Worm (Caenorhabditis elegans) whole organism, L2 larva: Measurements from ENCODE around the gene R53.5.

Experiments
- F13H6.1 ChIP-seq: sonication (generic microtip); optimal IDR thresholded peaks from 2 replicates; lab custom pipeline; 2016; ENCODE audit warnings: missing genetic modification characterization, missing compliant biosample characterization
- R02D3.7 ChIP-seq: fragments of 150-350 bp; optimal IDR thresholded peaks from 2 replicates; lab custom pipeline; 2014; ENCODE audit warnings: missing biosample characterization, missing genetic modification characterization
- Y55F3AM.14 ChIP-seq: fragments of 200-800 bp; sonication (Bioruptor generic); optimal IDR thresholded peaks from 2 replicates; lab custom pipeline; 2018; ENCODE audit warnings: mild to moderate bottlenecking, missing genetic modification characterization, missing compliant biosample characterization
- ZK546.5 ChIP-seq: sonication (generic microtip); optimal IDR thresholded peaks from 2 replicates; lab custom pipeline; 2017; ENCODE audit warnings: missing biosample characterization, missing genetic modification characterization
- alr-1 ChIP-seq: fragments of 150-350 bp; optimal IDR thresholded peaks from 2 replicates; lab custom pipeline; 2014; ENCODE audit warnings: missing biosample characterization, missing genetic modification characterization
- aly-2 ChIP-seq: fragments of 150-350 bp; optimal IDR thresholded peaks from 2 replicates; lab custom pipeline; 2014; ENCODE audit warnings: missing biosample characterization, missing genetic modification characterization
- blmp-1 ChIP-seq: sonication (generic microtip); optimal IDR thresholded peaks from 2 replicates; lab custom pipeline; 2017; ENCODE audit warnings: missing genetic modification characterization, mild to moderate bottlenecking, missing compliant biosample characterization, antibody characterized with exemption, moderate library complexity; ENCODE audit not compliant: insufficient read depth
- ceh-82 ChIP-seq: fragments of 150-350 bp; optimal IDR thresholded peaks from 2 replicates; lab custom pipeline; 2014; ENCODE audit warnings: missing biosample characterization, missing genetic modification characterization
- crh-2 ChIP-seq: sonication (generic microtip); optimal IDR thresholded peaks from 2 replicates; lab custom pipeline; 2017; ENCODE audit warnings: missing biosample characterization, missing genetic modification characterization
- dmd-4 ChIP-seq: sonication (generic microtip); optimal IDR thresholded peaks from 2 replicates; lab custom pipeline; 2017; ENCODE audit warnings: missing biosample characterization, missing genetic modification characterization
- egl-27 ChIP-seq: sonication (generic microtip); optimal IDR thresholded peaks from 3 replicates; lab custom pipeline; 2017; ENCODE audit warnings: missing biosample characterization, missing genetic modification reagents, missing genetic modification characterization
- elt-1 ChIP-seq: fragments of 150-350 bp; optimal IDR thresholded peaks from 2 replicates; lab custom pipeline; 2014; ENCODE audit warnings: missing biosample characterization, missing genetic modification characterization
- elt-3 ChIP-seq: sonication (generic microtip); optimal IDR thresholded peaks from 2 replicates; lab custom pipeline; 2017; ENCODE audit warnings: missing biosample characterization, missing genetic modification characterization
- fos-1 ChIP-seq: fragments of 150-350 bp; optimal IDR thresholded peaks from 2 replicates; lab custom pipeline; 2014; ENCODE audit warnings: missing biosample characterization, missing genetic modification characterization
- gmeb-1 ChIP-seq: fragments of 150-350 bp; optimal IDR thresholded peaks from 2 replicates; lab custom pipeline; 2014; ENCODE audit warnings: missing biosample characterization, missing genetic modification characterization
- lin-13 ChIP-seq: fragments of 150-350 bp; optimal IDR thresholded peaks from 2 replicates; lab custom pipeline; 2014; ENCODE audit warnings: missing biosample characterization, missing genetic modification reagents, missing genetic modification characterization
- lin-39 ChIP-seq: fragments of 150-350 bp; optimal IDR thresholded peaks from 2 replicates; lab custom pipeline; 2014; ENCODE audit warnings: missing biosample characterization, missing genetic modification reagents, missing genetic modification characterization
- lsy-2 ChIP-seq, 2 experiments: fragments of 150-350 bp in 1 of 2; sonication (generic microtip) in 1 of 2; optimal IDR thresholded peaks; 2 replicates each; lab custom pipeline; 2014 to 2017; ENCODE audit warnings: missing biosample characterization in 2 of 2, missing genetic modification characterization in 2 of 2
- mab-5 ChIP-seq: fragments of 150-350 bp; optimal IDR thresholded peaks from 2 replicates; lab custom pipeline; 2014; ENCODE audit warnings: missing biosample characterization, missing genetic modification characterization
- mbf-1 ChIP-seq: sonication (generic microtip); optimal IDR thresholded peaks from 2 replicates; lab custom pipeline; 2017; ENCODE audit warnings: missing biosample characterization, missing genetic modification characterization
- mdl-1 ChIP-seq, 2 experiments: fragments of 150-350 bp in 1 of 2; sonication (generic microtip) in 1 of 2; optimal IDR thresholded peaks; 2 replicates each; lab custom pipeline; 2017; ENCODE audit warnings: missing biosample characterization in 2 of 2, missing genetic modification characterization in 2 of 2
- nhr-10 ChIP-seq: sonication (generic microtip); optimal IDR thresholded peaks from 2 replicates; lab custom pipeline; 2017; ENCODE audit warnings: missing biosample characterization, missing genetic modification characterization
- nhr-11 ChIP-seq: fragments of 150-350 bp; optimal IDR thresholded peaks from 2 replicates; lab custom pipeline; 2014; ENCODE audit warnings: missing biosample characterization, missing genetic modification characterization
- nhr-12 ChIP-seq: fragments of 150-350 bp; optimal IDR thresholded peaks from 2 replicates; lab custom pipeline; 2014; ENCODE audit warnings: missing biosample characterization, missing genetic modification characterization
- nhr-129 ChIP-seq: fragments of 150-350 bp; optimal IDR thresholded peaks from 2 replicates; lab custom pipeline; 2014; ENCODE audit warnings: missing biosample characterization, missing genetic modification characterization
- nhr-23 ChIP-seq: fragments of 150-350 bp; optimal IDR thresholded peaks from 2 replicates; lab custom pipeline; 2014; ENCODE audit warnings: missing biosample characterization, missing genetic modification reagents, missing genetic modification characterization
- nhr-237 ChIP-seq: fragments of 150-350 bp; optimal IDR thresholded peaks from 2 replicates; lab custom pipeline; 2014; ENCODE audit warnings: missing biosample characterization, missing genetic modification characterization
- nhr-25 ChIP-seq: fragments of 150-350 bp; sonication (generic microtip); optimal IDR thresholded peaks from 3 replicates; lab custom pipeline; 2014; ENCODE audit warnings: missing biosample characterization, missing genetic modification characterization
- nhr-6 ChIP-seq: fragments of 150-350 bp; optimal IDR thresholded peaks from 2 replicates; lab custom pipeline; 2014; ENCODE audit warnings: missing biosample characterization, missing genetic modification characterization
- peb-1 ChIP-seq: fragments of 150-350 bp; optimal IDR thresholded peaks from 2 replicates; lab custom pipeline; 2014; ENCODE audit warnings: missing biosample characterization, missing genetic modification characterization
- sem-4 ChIP-seq: fragments of 150-350 bp; optimal IDR thresholded peaks from 2 replicates; lab custom pipeline; 2014; ENCODE audit warnings: missing biosample characterization, missing genetic modification reagents, missing genetic modification characterization
- skn-1 ChIP-seq: sonication (generic microtip); optimal IDR thresholded peaks from 2 replicates; lab custom pipeline; 2017; ENCODE audit warnings: missing biosample characterization, missing genetic modification characterization
- sma-3 ChIP-seq: sonication (generic microtip); optimal IDR thresholded peaks from 2 replicates; lab custom pipeline; 2016; ENCODE audit warnings: missing genetic modification reagents, missing genetic modification characterization, missing compliant biosample characterization
- sma-9 ChIP-seq, 2 experiments: fragments of 150-350 bp in 1 of 2; sonication (generic microtip) in 1 of 2; optimal IDR thresholded peaks; 2 replicates each; lab custom pipeline; 2014 to 2016; ENCODE audit warnings: missing genetic modification characterization in 2 of 2, mild to moderate bottlenecking in 1 of 2, missing biosample characterization in 1 of 2, missing compliant biosample characterization in 1 of 2, missing genetic modification reagents in 1 of 2, moderate library complexity in 1 of 2
- unc-39 ChIP-seq: fragments of 150-350 bp; optimal IDR thresholded peaks from 2 replicates; lab custom pipeline; 2014; ENCODE audit warnings: missing biosample characterization, missing genetic modification characterization
- unc-55 ChIP-seq: fragments of 150-350 bp; sonication (generic microtip); optimal IDR thresholded peaks from 3 replicates; lab custom pipeline; 2014; ENCODE audit warnings: missing biosample characterization, missing genetic modification reagents, missing genetic modification characterization
- unc-62 ChIP-seq: fragments of 150-350 bp; optimal IDR thresholded peaks from 2 replicates; lab custom pipeline; 2014; ENCODE audit warnings: missing biosample characterization, missing genetic modification reagents, missing genetic modification characterization
- zag-1 ChIP-seq: fragments of 150-350 bp; optimal IDR thresholded peaks from 2 replicates; lab custom pipeline; 2014; ENCODE audit warnings: missing biosample characterization, missing genetic modification characterization
- ztf-11 ChIP-seq: sonication (generic microtip); optimal IDR thresholded peaks from 2 replicates; lab custom pipeline; 2017; ENCODE audit warnings: missing biosample characterization, missing genetic modification characterization
- ztf-4 ChIP-seq: fragments of 150-350 bp; optimal IDR thresholded peaks from 2 replicates; lab custom pipeline; 2014; ENCODE audit warnings: missing biosample characterization, missing genetic modification characterization

R53.5 gene

DNA sequence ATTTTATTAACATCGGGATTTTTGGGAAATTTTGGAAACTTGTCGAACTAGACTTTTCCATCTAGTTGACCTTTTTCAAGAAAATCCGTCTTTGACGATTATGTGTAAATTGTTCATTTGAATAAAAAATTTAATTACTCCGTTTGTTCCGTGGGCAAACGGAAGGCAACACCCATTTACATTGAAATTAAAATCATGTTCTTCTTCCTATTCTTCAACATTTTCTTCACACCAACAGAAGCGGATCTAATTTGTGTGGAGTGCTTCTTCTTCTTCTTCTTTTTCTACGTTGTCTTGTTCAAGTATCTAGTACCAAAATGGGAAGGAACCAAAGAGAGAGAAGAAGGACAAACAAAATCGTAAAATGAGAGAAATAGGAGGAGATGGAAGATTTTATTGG lies 12.1 kb upstream of the R53.5 start:
- TF ChIP-seq unc-62 (GFP tag; lab: Kevin White, UChicago) = no peak
- TF ChIP-seq lin-13 (GFP tag; lab: Kevin White, UChicago) = no peak
- no peak for TF ChIP-seq elt-3
- TF ChIP-seq unc-55 (GFP tag; lab: Kevin White, UChicago) = no peak
- TF ChIP-seq fos-1 = no peak
- no peak for TF ChIP-seq unc-39 (tag; lab: Kevin White, UChicago)
- TF ChIP-seq elt-1 (tag; lab: Kevin White, UChicago) = no peak

- no peak for TF ChIP-seq lin-39 (tag; lab: Kevin White, UChicago)
- TF ChIP-seq nhr-12 = no peak
- TF ChIP-seq nhr-6 = no peak
- no peak for TF ChIP-seq peb-1 (tag; lab: Kevin White, UChicago)
- TF ChIP-seq ZK546.5 (tag; lab: Kevin White, UChicago) = no peak
- TF ChIP-seq nhr-237 (tag; lab: Kevin White, UChicago) = no peak
- TF ChIP-seq nhr-129 (tag; lab: Kevin White, UChicago) = no peak
- no peak for TF ChIP-seq sem-4
- no peak for TF ChIP-seq nhr-10
- no peak for TF ChIP-seq crh-2 (tag; lab: Kevin White, UChicago)
- TF ChIP-seq Y55F3AM.14 (GFP tag; lab: Kevin White, UChicago) = no peak
- TF ChIP-seq unc-39 (tag; lab: Kevin White, UChicago) = no peak
- TF ChIP-seq elt-3 = no peak
- TF ChIP-seq ceh-82 (tag; lab: Kevin White, UChicago) = no peak
- no peak for TF ChIP-seq nhr-11 (tag; lab: Kevin White, UChicago)
- TF ChIP-seq egl-27 (tag; lab: Kevin White, UChicago) = no peak
- TF ChIP-seq skn-1 (tag; lab: Kevin White, UChicago) = no peak
These were observed 11.5 kb upstream of the R53.5 start, which contains the start of gene sdz-38 for ce11 chrII:9981760-9982159. Gene sdz-38 (minus strand): TSS chrII:9981860.

ce11 chrII:9980077-9980631 lies 9.9 kb upstream of the R53.5 start, which contains the start of gene ZK892.6:
Gene ZK892.6 (minus strand): TSS chrII:9980127.
- no peak for TF ChIP-seq Y55F3AM.14 (GFP tag; lab: Kevin White, UChicago)
- no peak for TF ChIP-seq nhr-237 (tag; lab: Kevin White, UChicago)
- TF ChIP-seq crh-2 (tag; lab: Kevin White, UChicago) = no peak
- TF ChIP-seq dmd-4 = no peak
- TF ChIP-seq skn-1 (tag; lab: Kevin White, UChicago) = no peak
- TF ChIP-seq peb-1 (tag; lab: Kevin White, UChicago) = no peak
- TF ChIP-seq alr-1 = no peak
- TF ChIP-seq mab-5 (tag; lab: Kevin White, UChicago) = no peak
- no peak for TF ChIP-seq nhr-23 (tag; lab: Kevin White, UChicago)
- TF ChIP-seq ztf-4 (tag; lab: Kevin White, UChicago) = no peak
- TF ChIP-seq nhr-11 (tag; lab: Kevin White, UChicago) = no peak
- TF ChIP-seq unc-62 (GFP tag; lab: Kevin White, UChicago) = no peak
- TF ChIP-seq nhr-25 (tag; lab: Kevin White, UChicago) = no peak

DNA sequence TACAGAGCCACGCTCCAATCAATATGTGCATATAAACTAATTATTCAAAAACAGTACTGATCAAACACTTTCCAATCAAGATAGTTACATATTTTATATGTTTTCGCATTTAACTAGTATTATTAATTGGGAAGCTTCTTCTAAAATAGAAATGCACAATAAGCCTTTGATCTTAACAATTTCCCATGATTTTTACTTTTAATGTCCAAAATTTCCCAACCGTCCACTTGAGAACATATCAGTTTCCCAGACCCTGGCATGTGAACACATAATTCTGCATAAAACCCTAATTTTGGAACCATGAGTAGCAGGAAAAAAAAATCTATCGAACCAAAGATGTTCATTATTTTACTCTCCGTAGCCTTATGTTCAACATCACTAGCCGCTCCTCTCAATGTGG lies 6.1 kb upstream of the R53.5 start, which contains the start of gene R53.8:
R53.8 (plus strand) TSS at position 301 of the 400 bp plus-strand sequence.
- TF ChIP-seq sma-3 = no peak
- TF ChIP-seq mbf-1 (tag; lab: Kevin White, UChicago) = no peak
- TF ChIP-seq peb-1 (tag; lab: Kevin White, UChicago) = no peak
- no peak for TF ChIP-seq elt-3
- TF ChIP-seq zag-1 = no peak

- TF ChIP-seq mab-5 (tag; lab: Kevin White, UChicago) (peak; percentile 58), F13H6.1 (tag; lab: Kevin White, UChicago) (peak; percentile 95), sma-9 (GFP tag; optimal IDR thresholded peaks at IDR 0.05; lab: Kevin White, UChicago) (peak; percentile 98), sma-9 (tag; optimal IDR thresholded peaks at IDR 0.05; lab: Kevin White, UChicago) (no peak), lsy-2 (tag; optimal IDR thresholded peaks at IDR 0.05; lab: Kevin White, UChicago) (peak in 1 of 2 experiments; percentile 85), mdl-1 (tag; optimal IDR thresholded peaks at IDR 0.05; lab: Kevin White, UChicago) (peak; percentile 31 to 74), zag-1 (peak; percentile 20), lin-39 (tag; lab: Kevin White, UChicago) (no peak), R02D3.7 (no peak), aly-2 (no peak), mbf-1 (tag; lab: Kevin White, UChicago) (no peak), unc-62 (GFP tag; lab: Kevin White, UChicago) (peak; percentile 28), nhr-11 (tag; lab: Kevin White, UChicago) (no peak), blmp-1 (tag; lab: Kevin White, UChicago) (peak; percentile 65), gmeb-1 (tag; lab: Kevin White, UChicago) (peak; percentile 81), ZK546.5 (tag; lab: Kevin White, UChicago) (no peak), fos-1 (peak; percentile 82), ztf-11 (no peak), sma-3 (peak; percentile 85), nhr-129 (tag; lab: Kevin White, UChicago) (peak; percentile 88), elt-1 (tag; lab: Kevin White, UChicago) (peak; percentile 22), nhr-25 (tag; lab: Kevin White, UChicago) (peak; percentile 86), nhr-237 (tag; lab: Kevin White, UChicago) (no peak), sem-4 (peak; percentile 81), nhr-23 (tag; lab: Kevin White, UChicago) (no peak), egl-27 (tag; lab: Kevin White, UChicago) (peak; percentile 90), lin-13 (GFP tag; lab: Kevin White, UChicago) (peak; percentile 70), nhr-10 (no peak), elt-3 (no peak), nhr-12 (no peak), peb-1 (tag; lab: Kevin White, UChicago) (no peak), crh-2 (tag; lab: Kevin White, UChicago) (peak; percentile 91)
These were observed 4.7 kb upstream of the R53.5 start, which contains the start of gene aakg-5 for ce11 chrII:9974967-9975366. Gene aakg-5 (minus strand): TSS chrII:9975125.
